Worm (Caenorhabditis elegans): ENCODE measurements around the gene tag-294.
A peak's percentile ranks its signal among the peaks of the same experiment; 100 is the strongest.

The tag-294 gene

DNA sequence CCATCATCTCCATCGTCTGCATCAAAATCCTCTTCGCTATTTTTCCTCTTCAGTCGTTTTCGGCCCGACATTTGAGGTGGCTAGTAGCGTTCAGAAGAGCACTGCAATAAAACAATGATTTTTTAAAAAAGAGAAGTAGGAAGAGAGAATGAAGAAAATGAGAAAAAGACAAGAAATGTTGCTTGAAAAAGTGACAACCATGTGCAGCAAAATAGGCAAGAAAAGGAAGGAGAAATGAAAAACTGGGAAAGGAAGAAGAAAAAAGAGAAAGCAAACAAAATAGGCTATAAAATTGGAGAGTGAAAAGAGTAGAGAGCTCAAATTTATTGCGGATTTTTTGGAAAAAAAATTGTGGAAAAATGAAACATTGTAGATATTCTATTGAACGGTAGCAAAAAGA is at the start of gene tag-294:
tag-294 (minus strand) TSS at position 101 of the 400 bp plus-strand sequence.
- TF ChIP-seq sox-4 (tag; optimal IDR thresholded peaks at IDR 0.05): no peak
- no peak for TF ChIP-seq ceh-24 (tag; optimal IDR thresholded peaks at IDR 0.05)
- TF ChIP-seq elt-2 (tag; optimal IDR thresholded peaks at IDR 0.05): no peak
- TF ChIP-seq unc-3 (GFP tag; conservative IDR thresholded peaks at IDR 0.05): no peak
- TF ChIP-seq unc-3 (tag; optimal IDR thresholded peaks at IDR 0.05): no peak
- no peak for TF ChIP-seq dve-1 (tag; optimal IDR thresholded peaks at IDR 0.05)

DNA sequence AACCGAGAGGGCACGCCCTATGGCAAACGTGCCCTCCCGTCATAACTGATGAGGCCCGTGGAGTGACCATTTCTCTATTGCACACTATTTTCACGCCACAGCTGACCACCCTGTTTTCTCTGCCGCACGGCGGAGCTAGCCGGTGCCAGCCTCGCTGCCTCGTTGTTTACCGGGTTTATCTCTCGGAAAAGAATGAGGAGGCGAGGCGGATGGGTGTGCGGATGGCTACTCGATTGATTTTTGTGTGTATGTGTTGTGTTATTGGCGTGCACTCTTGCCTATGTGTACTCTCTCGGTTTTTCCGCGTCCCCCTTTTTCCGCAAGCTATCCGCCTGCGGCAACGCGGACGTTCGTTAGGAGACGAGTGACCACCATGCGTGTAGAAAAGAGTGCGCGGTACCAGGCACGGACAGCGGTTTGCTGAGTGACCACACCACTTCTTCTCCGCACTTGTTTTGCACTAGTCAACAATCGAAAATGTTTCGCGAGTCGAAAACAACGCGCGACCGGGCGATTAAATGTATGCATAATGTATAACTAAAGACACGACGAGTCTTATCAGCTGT is 48.9 kb upstream of the tag-294 start:
- TF ChIP-seq dve-1 (tag; optimal IDR thresholded peaks at IDR 0.05) (peak; percentile 76), ceh-18 (tag; optimal IDR thresholded peaks at IDR 0.05) (peak; percentile 87), unc-42 (tag; optimal IDR thresholded peaks at IDR 0.05) (peak; percentile 70), C38D4.7 (GFP tag; optimal IDR thresholded peaks at IDR 0.05) (no peak), ceh-34 (tag; optimal IDR thresholded peaks at IDR 0.05) (peak; percentile 99), pha-2 (tag; optimal IDR thresholded peaks at IDR 0.05) (peak; percentile 89), nhr-232 (tag; optimal IDR thresholded peaks at IDR 0.05) (peak; percentile 46), F13H6.1 (tag; optimal IDR thresholded peaks at IDR 0.05) (peak; percentile 100), Y22D7AL.16 (tag; optimal IDR thresholded peaks at IDR 0.05) (no peak), pqm-1 (tag; optimal IDR thresholded peaks at IDR 0.05) (peak; percentile 10), ref-2 (tag; optimal IDR thresholded peaks at IDR 0.05) (peak; percentile 97), fkh-10 (GFP tag; optimal IDR thresholded peaks at IDR 0.05) (peak; percentile 61), odd-2 (tag; optimal IDR thresholded peaks at IDR 0.05) (no peak), ceh-6 (GFP tag; optimal IDR thresholded peaks at IDR 0.05) (peak; percentile 61), ets-4 (tag; optimal IDR thresholded peaks at IDR 0.05) (peak; percentile 81), ceh-19 (GFP tag; optimal IDR thresholded peaks at IDR 0.05) (peak; percentile 84), fkh-6 (tag; optimal IDR thresholded peaks at IDR 0.05) (peak; percentile 28), lin-11 (tag; optimal IDR thresholded peaks at IDR 0.05) (peak; percentile 34), tbx-2 (tag; optimal IDR thresholded peaks at IDR 0.05) (peak; percentile 97), ceh-24 (tag; optimal IDR thresholded peaks at IDR 0.05) (no peak), che-1 (tag; optimal IDR thresholded peaks at IDR 0.05) (peak; percentile 50), ama-1 (optimal IDR thresholded peaks at IDR 0.05) (no peak), ceh-9 (tag; optimal IDR thresholded peaks at IDR 0.05) (no peak), dmd-4 (tag; optimal IDR thresholded peaks at IDR 0.05; ENCODE audit: borderline replicate concordance) (peak; percentile 82), ttx-3 (tag; optimal IDR thresholded peaks at IDR 0.05) (peak; percentile 37), ceh-2 (tag; optimal IDR thresholded peaks at IDR 0.05) (peak; percentile 88), ceh-45 (GFP tag; IDR thresholded peaks at IDR 0.05) (no peak), fax-1 (tag; optimal IDR thresholded peaks at IDR 0.05) (peak; percentile 70), elt-4 (tag; optimal IDR thresholded peaks at IDR 0.05) (no peak), hlh-15 (tag; optimal IDR thresholded peaks at IDR 0.05) (no peak), lim-6 (tag; optimal IDR thresholded peaks at IDR 0.05) (no peak), ceh-22 (tag; optimal IDR thresholded peaks at IDR 0.05) (peak; percentile 76), pat-9 (tag; optimal IDR thresholded peaks at IDR 0.05) (peak; percentile 62), elt-2 (tag; optimal IDR thresholded peaks at IDR 0.05) (peak; percentile 78), madf-2 (tag; optimal IDR thresholded peaks at IDR 0.05) (peak; percentile 65), zip-5 (tag; optimal IDR thresholded peaks at IDR 0.05) (peak; percentile 21), pros-1 (tag; optimal IDR thresholded peaks at IDR 0.05) (peak; percentile 57), tbx-7 (tag; optimal IDR thresholded peaks at IDR 0.05) (peak; percentile 57), hlh-30 (tag; optimal IDR thresholded peaks at IDR 0.05; ENCODE audit: insufficient read depth) (peak; percentile 72), T23F11.4 (GFP tag; optimal IDR thresholded peaks at IDR 0.05) (peak; percentile 73), ceh-30 (tag; optimal IDR thresholded peaks at IDR 0.05) (peak; percentile 86), gmeb-2 (tag; optimal IDR thresholded peaks at IDR 0.05) (peak; percentile 44), syd-9 (tag; optimal IDR thresholded peaks at IDR 0.05) (peak; percentile 90), sox-4 (tag; optimal IDR thresholded peaks at IDR 0.05) (no peak), hlh-8 (tag; optimal IDR thresholded peaks at IDR 0.05) (peak; percentile 72), unc-86 (tag; optimal IDR thresholded peaks at IDR 0.05) (peak; percentile 75), ztf-16 (tag; optimal IDR thresholded peaks at IDR 0.05) (peak; percentile 75), unc-3 (GFP tag; conservative IDR thresholded peaks at IDR 0.05) (no peak), unc-3 (tag; optimal IDR thresholded peaks at IDR 0.05) (peak; percentile 58), unc-55 (GFP tag; optimal IDR thresholded peaks at IDR 0.05) (peak; percentile 91)
